Fruit fly (Drosophila melanogaster) whole organism, embryonic: Measurements from ENCODE around the gene Pnn.

ENCODE experiments used
- Ada2b ChIP-seq: fragments of 200-800 bp; sonication (Bioruptor generic); IDR thresholded peaks from 2 replicates; pipeline ENCODE4 v1.3.6; 2022; ENCODE audit warnings: missing biosample characterization, missing genetic modification characterization
- CG10979 ChIP-seq: fragments of 200-800 bp; sonication (Bioruptor generic); optimal IDR thresholded peaks from 2 replicates; lab custom pipeline; 2018; ENCODE audit warnings: missing biosample characterization, mild to moderate bottlenecking, missing genetic modification characterization, moderate library complexity
- CG12071 ChIP-seq: fragments of 200-800 bp; sonication (Bioruptor generic); optimal IDR thresholded peaks from 3 replicates; lab custom pipeline; 2018; ENCODE audit warnings: missing biosample characterization, mild to moderate bottlenecking, missing genetic modification characterization
- CG14050 ChIP-seq: fragments of 200-800 bp; sonication (Bioruptor generic); IDR thresholded peaks from 3 replicates; pipeline ENCODE4 v1.3.6; 2022; ENCODE audit warnings: missing biosample characterization, missing genetic modification characterization
- CG15696 ChIP-seq: fragments of 200-800 bp; sonication (Bioruptor generic); optimal IDR thresholded peaks from 2 replicates; lab custom pipeline; 2019; ENCODE audit warnings: missing biosample characterization, mild to moderate bottlenecking, missing genetic modification characterization, moderate library complexity
- CG16779 ChIP-seq: fragments of 200-800 bp; sonication (Bioruptor generic); IDR thresholded peaks from 2 replicates; pipeline ENCODE4 v1.3.6; 2022; ENCODE audit warnings: missing biosample characterization, missing genetic modification characterization
- CG17359 ChIP-seq: fragments of 200-800 bp; sonication (Bioruptor generic); optimal IDR thresholded peaks from 3 replicates; lab custom pipeline; 2018; ENCODE audit warnings: missing biosample characterization, mild to moderate bottlenecking, missing genetic modification characterization, moderate library complexity
- CG17912 ChIP-seq: fragments of 200-800 bp; sonication (Bioruptor generic); optimal IDR thresholded peaks from 2 replicates; lab custom pipeline; 2018; ENCODE audit warnings: missing biosample characterization, mild to moderate bottlenecking, missing genetic modification characterization
- CG2202 ChIP-seq: fragments of 200-800 bp; sonication (Bioruptor generic); optimal IDR thresholded peaks from 2 replicates; lab custom pipeline; 2018; ENCODE audit warnings: missing biosample characterization, mild to moderate bottlenecking, missing genetic modification characterization
- CG30431 ChIP-seq: fragments of 200-800 bp; sonication (Bioruptor generic); optimal IDR thresholded peaks from 2 replicates; lab custom pipeline; 2017; ENCODE audit warnings: missing biosample characterization, missing genetic modification characterization
- CG33213 ChIP-seq: fragments of 200-800 bp; sonication (Bioruptor generic); optimal IDR thresholded peaks from 3 replicates; lab custom pipeline; 2016; ENCODE audit warnings: missing biosample characterization, missing genetic modification characterization
- CG43689 ChIP-seq: fragments of 200-800 bp; sonication (Bioruptor generic); IDR thresholded peaks from 2 replicates; pipeline ENCODE4 v1.3.6; 2022; ENCODE audit warnings: missing biosample characterization, missing genetic modification characterization
- CG4820 ChIP-seq: fragments of 200-800 bp; sonication (Bioruptor generic); optimal IDR thresholded peaks from 3 replicates; lab custom pipeline; 2016; ENCODE audit warnings: missing biosample characterization, missing genetic modification characterization
- CG6254 ChIP-seq: fragments of 200-800 bp; sonication (Bioruptor generic); optimal IDR thresholded peaks from 3 replicates; lab custom pipeline; 2017; ENCODE audit warnings: mild to moderate bottlenecking, missing biosample characterization, missing genetic modification reagents, missing genetic modification characterization
- CG6854 ChIP-seq: fragments of 200-800 bp; sonication (Bioruptor generic); optimal IDR thresholded peaks from 3 replicates; lab custom pipeline; 2017; ENCODE audit warnings: missing biosample characterization, mild to moderate bottlenecking, missing genetic modification characterization
- CG7271 ChIP-seq: fragments of 200-800 bp; sonication (Bioruptor generic); optimal IDR thresholded peaks from 2 replicates; lab custom pipeline; 2018; ENCODE audit warnings: missing biosample characterization, mild to moderate bottlenecking, missing genetic modification characterization, moderate library complexity
- CG9817 ChIP-seq: fragments of 200-800 bp; sonication (Bioruptor generic); optimal IDR thresholded peaks from 2 replicates; lab custom pipeline; 2018; ENCODE audit warnings: missing biosample characterization, mild to moderate bottlenecking, missing genetic modification characterization, moderate library complexity
- CHES-1-like ChIP-seq: fragments of 200-800 bp; sonication (Bioruptor generic); optimal IDR thresholded peaks from 2 replicates; lab custom pipeline; 2016; ENCODE audit warnings: missing biosample characterization, missing genetic modification characterization
- Dip3 ChIP-seq: fragments of 200-800 bp; sonication (Bioruptor generic); optimal IDR thresholded peaks from 3 replicates; lab custom pipeline; 2016; ENCODE audit warnings: missing biosample characterization, missing genetic modification characterization
- GATAe ChIP-seq: fragments of 200-800 bp; sonication (Bioruptor generic); conservative IDR thresholded peaks from 2 replicates; pipeline ENCODE4 v1.3.6; 2022; ENCODE audit warnings: missing biosample characterization, missing genetic modification characterization
- HLH4C ChIP-seq: fragments of 200-800 bp; sonication (Bioruptor generic); IDR thresholded peaks from 3 replicates; pipeline ENCODE4 v1.3.6; 2022; ENCODE audit warnings: missing biosample characterization, missing genetic modification characterization; ENCODE audit not compliant: partially characterized antibody
- Hmx ChIP-seq: fragments of 200-800 bp; sonication (Bioruptor generic); optimal IDR thresholded peaks from 2 replicates; lab custom pipeline; 2016; ENCODE audit warnings: missing biosample characterization, missing genetic modification characterization
- MESR4 ChIP-seq: fragments of 200-800 bp; sonication (Bioruptor generic); optimal IDR thresholded peaks from 2 replicates; lab custom pipeline; 2018; ENCODE audit warnings: missing biosample characterization, mild to moderate bottlenecking, missing genetic modification characterization, moderate library complexity
- Med ChIP-seq: fragments of 200-800 bp; sonication (Bioruptor generic); peaks from one replicate; lab custom pipeline; 2016; ENCODE audit warnings: missing biosample characterization, missing genetic modification characterization, mild to moderate bottlenecking, inconsistent platforms, moderate library complexity
- Nf-YB ChIP-seq: fragments of 200-800 bp; sonication (Bioruptor generic); optimal IDR thresholded peaks from 3 replicates; lab custom pipeline; 2019; ENCODE audit warnings: missing biosample characterization, mild to moderate bottlenecking, missing genetic modification characterization, moderate library complexity
- Side ChIP-seq: fragments of 200-800 bp; sonication (Bioruptor generic); optimal IDR thresholded peaks from 2 replicates; lab custom pipeline; 2016; ENCODE audit warnings: missing biosample characterization, missing genetic modification characterization
- Six4 ChIP-seq: fragments of 200-800 bp; sonication (Bioruptor generic); optimal IDR thresholded peaks from 2 replicates; lab custom pipeline; 2016; ENCODE audit warnings: missing biosample characterization, missing genetic modification characterization
- Taf1 ChIP-seq: fragments of 200-800 bp; sonication (Bioruptor generic); IDR thresholded peaks from 2 replicates; pipeline ENCODE4 v1.3.6; 2022; ENCODE audit warnings: missing biosample characterization, missing genetic modification characterization
- al ChIP-seq: fragments of 200-800 bp; sonication (Bioruptor generic); IDR thresholded peaks from 2 replicates; pipeline ENCODE4 v1.3.6; 2022; ENCODE audit warnings: missing biosample characterization, missing genetic modification characterization
- crol ChIP-seq: fragments of 200-800 bp; sonication (Bioruptor generic); IDR thresholded peaks from 2 replicates; pipeline ENCODE4 v1.3.6; 2022; ENCODE audit warnings: missing biosample characterization, missing genetic modification characterization
- cwo ChIP-seq: fragments of 200-800 bp; sonication (Bioruptor generic); optimal IDR thresholded peaks from 3 replicates; lab custom pipeline; 2017; ENCODE audit warnings: missing biosample characterization, missing genetic modification characterization, mild to moderate bottlenecking, moderate library complexity, missing genetic modification reagents
- emc ChIP-seq: fragments of 200-800 bp; sonication (Bioruptor generic); optimal IDR thresholded peaks from 2 replicates; lab custom pipeline; 2016; ENCODE audit warnings: missing biosample characterization, missing genetic modification characterization
- ewg ChIP-seq: fragments of 200-800 bp; sonication (Bioruptor generic); optimal IDR thresholded peaks from 3 replicates; lab custom pipeline; 2017; ENCODE audit warnings: mild to moderate bottlenecking, missing biosample characterization, missing genetic modification reagents, missing genetic modification characterization
- exex ChIP-seq: fragments of 200-800 bp; sonication (Bioruptor generic); optimal IDR thresholded peaks from 4 replicates; lab custom pipeline; 2018; ENCODE audit warnings: missing biosample characterization, mild to moderate bottlenecking, missing genetic modification characterization, moderate library complexity
- gro ChIP-seq: fragments of 200-800 bp; sonication (Bioruptor generic); optimal IDR thresholded peaks from 2 replicates; lab custom pipeline; 2016; ENCODE audit warnings: missing biosample characterization, missing genetic modification characterization
- jigr1 ChIP-seq: fragments of 200-800 bp; sonication (Bioruptor generic); IDR thresholded peaks from 3 replicates; pipeline ENCODE4 v1.3.6; 2022; ENCODE audit warnings: missing biosample characterization, missing genetic modification characterization
- lab ChIP-seq: fragments of 200-800 bp; sonication (Bioruptor generic); optimal IDR thresholded peaks from 3 replicates; lab custom pipeline; 2017; ENCODE audit warnings: missing biosample characterization, missing genetic modification characterization, mild to moderate bottlenecking, moderate library complexity, missing genetic modification reagents
- lmd ChIP-seq: fragments of 200-800 bp; sonication (Bioruptor generic); IDR thresholded peaks from 2 replicates; pipeline ENCODE4 v1.3.6; 2022; ENCODE audit warnings: missing biosample characterization, missing genetic modification characterization
- nau ChIP-seq: fragments of 200-800 bp; sonication (Bioruptor generic); optimal IDR thresholded peaks from 3 replicates; lab custom pipeline; 2017; ENCODE audit warnings: missing biosample characterization, mild to moderate bottlenecking, missing genetic modification characterization, missing genetic modification reagents
- nmo ChIP-seq: fragments of 200-800 bp; sonication (Bioruptor generic); optimal IDR thresholded peaks from 2 replicates; lab custom pipeline; 2018; ENCODE audit warnings: missing biosample characterization, mild to moderate bottlenecking, missing genetic modification characterization, moderate library complexity
- psq ChIP-seq: fragments of 200-800 bp; sonication (Bioruptor generic); optimal IDR thresholded peaks from 2 replicates; lab custom pipeline; 2017; ENCODE audit warnings: missing biosample characterization, missing genetic modification characterization
- sd ChIP-seq: fragments of 200-800 bp; sonication (Bioruptor generic); optimal IDR thresholded peaks from 3 replicates; lab custom pipeline; 2018; ENCODE audit warnings: missing biosample characterization, mild to moderate bottlenecking, missing genetic modification characterization, moderate library complexity
- seq ChIP-seq: fragments of 200-800 bp; sonication (Bioruptor generic); IDR thresholded peaks from 2 replicates; pipeline ENCODE4 v1.3.6; 2022; ENCODE audit warnings: missing biosample characterization, missing genetic modification characterization
- unc-4 ChIP-seq: fragments of 200-800 bp; sonication (Bioruptor generic); IDR thresholded peaks from 2 replicates; pipeline ENCODE4 v1.3.6; 2022; ENCODE audit warnings: missing biosample characterization, missing genetic modification characterization; ENCODE audit not compliant: partially characterized antibody
- unpg ChIP-seq: fragments of 200-800 bp; sonication (Bioruptor generic); optimal IDR thresholded peaks from 3 replicates; lab custom pipeline; 2018; ENCODE audit warnings: missing biosample characterization, mild to moderate bottlenecking, missing genetic modification characterization, moderate library complexity
- usp ChIP-seq: fragments of >200 bp; optimal IDR thresholded peaks from 2 replicates; lab custom pipeline; 2017; ENCODE audit warnings: missing biosample characterization, missing genetic modification characterization
- z ChIP-seq: fragments of 200-800 bp; sonication (Bioruptor generic); IDR thresholded peaks from 3 replicates; pipeline ENCODE4 v1.3.6; 2022; ENCODE audit warnings: missing biosample characterization, missing genetic modification characterization

The Pnn gene

dm6 chr3R:9704183-9705007 is 36.3 kb upstream of the Pnn start (continued):
- TF ChIP-seq CHES-1-like (GFP tag; lab: Kevin White, UChicago): no peak

- TF ChIP-seq Dip3: peak; percentile 25
- peak; percentile 36 for TF ChIP-seq CG10979
- TF ChIP-seq CG17912: peak; percentile 54
- no peak for TF ChIP-seq cwo (GFP tag; lab: Kevin White, UChicago)
- no peak for TF ChIP-seq usp (GFP tag; lab: Kevin White, UChicago)
- no peak for TF ChIP-seq seq
- peak; percentile 28 for TF ChIP-seq CG6854 (GFP tag; lab: Kevin White, UChicago)
- no peak for TF ChIP-seq CG4820
- TF ChIP-seq Nf-YB (GFP tag; lab: Kevin White, UChicago): no peak
- TF ChIP-seq CG15696 (tag; lab: Kevin White, UChicago): no peak
- TF ChIP-seq lab (GFP tag; lab: Kevin White, UChicago): no peak
- TF ChIP-seq unpg (GFP tag; lab: Kevin White, UChicago): no peak
- peak; percentile 53 for TF ChIP-seq MESR4
- TF ChIP-seq Side: peak; percentile 44
- no peak for TF ChIP-seq Taf1 (GFP tag; lab: Robert Waterston, UW)
- TF ChIP-seq CG30431: no peak
- peak; percentile 49 for TF ChIP-seq sd (tag; lab: Kevin White, UChicago)
- peak; percentile 73 for TF ChIP-seq gro (GFP tag; lab: Kevin White, UChicago)
- TF ChIP-seq CG6254 (GFP tag; lab: Kevin White, UChicago): no peak
- TF ChIP-seq unc-4 (GFP tag; lab: Robert Waterston, UW): no peak
- TF ChIP-seq Six4: peak; percentile 23
- peak; percentile 57 for TF ChIP-seq CG17359
- no peak for TF ChIP-seq GATAe
- TF ChIP-seq CG12071: no peak
- peak; percentile 42 for TF ChIP-seq CG9817 (tag; lab: Kevin White, UChicago)
- peak; percentile 3 for TF ChIP-seq CG2202 (tag; lab: Kevin White, UChicago)
- TF ChIP-seq emc (GFP tag; lab: Kevin White, UChicago): no peak
- TF ChIP-seq HLH4C (GFP tag; lab: Robert Waterston, UW): no peak
- no peak for TF ChIP-seq lmd (GFP tag; lab: Robert Waterston, UW)
- TF ChIP-seq Ada2b (GFP tag; lab: Robert Waterston, UW): no peak
- no peak for TF ChIP-seq CG43689 (GFP tag; lab: Robert Waterston, UW)
- peak; percentile 76 for TF ChIP-seq CG33213 (GFP tag; lab: Kevin White, UChicago)
- TF ChIP-seq jigr1 (GFP tag; lab: Robert Waterston, UW): no peak
- TF ChIP-seq nmo: peak; percentile 63
- no peak for TF ChIP-seq nau (GFP tag; lab: Kevin White, UChicago)
- TF ChIP-seq ewg: peak; percentile 15
- TF ChIP-seq z (GFP tag; lab: Robert Waterston, UW): no peak
- TF ChIP-seq psq (GFP tag; lab: Kevin White, UChicago): peak; percentile 23
- no peak for TF ChIP-seq CG14050 (GFP tag; lab: Robert Waterston, UW)
- no peak for TF ChIP-seq Hmx (GFP tag; lab: Kevin White, UChicago)
- TF ChIP-seq CG7271 (tag; lab: Kevin White, UChicago): no peak
- TF ChIP-seq crol (GFP tag; lab: Robert Waterston, UW): no peak
- TF ChIP-seq exex (tag; lab: Kevin White, UChicago): no peak
- peak; percentile 93 for TF ChIP-seq Med
- no peak for TF ChIP-seq CG16779 (GFP tag; lab: Robert Waterston, UW)
- TF ChIP-seq al (GFP tag; lab: Robert Waterston, UW): no peak
Measured at dm6 chr3R:9705008-9705628, 35.6 kb upstream of the Pnn start, which contains the start of gene Unc-115a. Gene Unc-115a, minus strand, starts transcription at chr3R:9705417.
